Worm (Caenorhabditis elegans): ENCODE data around the gene F56D6.20.

DNA sequence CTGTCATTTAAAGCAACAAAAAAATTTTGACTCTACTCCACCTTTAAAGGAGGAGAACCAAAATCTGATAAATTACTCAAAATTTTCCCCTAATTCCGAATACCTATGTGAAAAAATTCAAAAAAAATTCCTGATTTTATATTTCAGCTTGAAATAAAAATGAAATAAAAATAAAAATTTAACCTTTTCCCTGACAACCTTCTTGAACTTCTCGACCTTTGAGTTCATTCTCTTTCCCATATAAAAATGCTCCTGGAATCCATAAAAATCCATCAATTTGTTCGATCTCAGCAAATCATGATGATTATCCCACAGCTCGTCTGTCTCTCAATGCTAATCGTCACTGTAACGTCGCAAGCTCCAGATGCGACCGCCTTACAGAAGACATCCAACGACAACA lies 9.7 kb upstream of the F56D6.20 start, which contains the start of gene F56D6.6:
- TF ChIP-seq lin-11 (tag; optimal IDR thresholded peaks at IDR 0.05) (no peak), dmd-4 (tag; optimal IDR thresholded peaks at IDR 0.05) (no peak), aly-2 (tag; optimal IDR thresholded peaks at IDR 0.05) (no peak), ama-1 (optimal IDR thresholded peaks at IDR 0.05) (no peak), nhr-25 (tag; optimal IDR thresholded peaks at IDR 0.05) (no peak), elt-3 (tag; optimal IDR thresholded peaks at IDR 0.05) (no peak), nhr-11 (tag; optimal IDR thresholded peaks at IDR 0.05) (no peak), sma-9 (GFP tag; optimal IDR thresholded peaks at IDR 0.05) (no peak), sma-9 (tag; optimal IDR thresholded peaks at IDR 0.05) (no peak), unc-62 (GFP tag; optimal IDR thresholded peaks at IDR 0.05) (no peak), ceh-82 (tag; optimal IDR thresholded peaks at IDR 0.05) (no peak), zag-1 (tag; optimal IDR thresholded peaks at IDR 0.05) (no peak), R02D3.7 (tag; optimal IDR thresholded peaks at IDR 0.05) (no peak)

Data from whole organism, L2 larva.